Fruit fly (Drosophila melanogaster): ENCODE results near the gene CG43273.

CG43273 gene

DNA sequence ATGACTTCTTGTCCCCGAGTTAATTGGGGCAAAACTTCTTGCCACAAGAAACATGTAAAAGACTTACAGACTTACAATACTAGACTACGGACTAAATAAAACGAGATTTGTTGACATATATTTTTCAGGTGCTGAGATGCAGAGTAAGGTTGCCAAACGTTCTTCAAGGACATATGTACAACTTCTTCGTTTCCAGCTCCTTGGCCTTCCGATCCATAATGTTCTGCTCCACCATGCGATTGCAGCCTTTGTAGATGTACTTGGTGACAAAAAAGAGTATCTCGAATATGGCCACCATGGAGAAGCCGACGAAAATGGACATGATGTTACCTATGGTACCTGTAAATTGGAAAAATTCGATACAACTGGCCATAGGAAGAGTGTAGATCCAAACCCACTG lies 27.4 kb downstream of the CG43273 start, which contains the start of gene CAH4:
TSS of gene CAH4 (minus strand) at position 101 of the 400 bp plus-strand sequence.
- TF ChIP-seq Met (GFP tag; optimal IDR thresholded peaks at IDR 0.05) (no peak), CG31627 (GFP tag; optimal IDR thresholded peaks at IDR 0.05) (no peak), topi (GFP tag; optimal IDR thresholded peaks at IDR 0.05) (no peak), CG11762 (GFP tag; optimal IDR thresholded peaks at IDR 0.05; ENCODE audit: insufficient read depth) (no peak), acj6 (GFP tag; optimal IDR thresholded peaks at IDR 0.05) (no peak), Sox15 (GFP tag; optimal IDR thresholded peaks at IDR 0.05) (no peak), CG11902 (GFP tag; optimal IDR thresholded peaks at IDR 0.05) (no peak), Gug (GFP tag; IDR thresholded peaks at IDR 0.05) (no peak), achi (GFP tag; optimal IDR thresholded peaks at IDR 0.05) (no peak), CG6163 (GFP tag; IDR thresholded peaks at IDR 0.05) (no peak)

DNA sequence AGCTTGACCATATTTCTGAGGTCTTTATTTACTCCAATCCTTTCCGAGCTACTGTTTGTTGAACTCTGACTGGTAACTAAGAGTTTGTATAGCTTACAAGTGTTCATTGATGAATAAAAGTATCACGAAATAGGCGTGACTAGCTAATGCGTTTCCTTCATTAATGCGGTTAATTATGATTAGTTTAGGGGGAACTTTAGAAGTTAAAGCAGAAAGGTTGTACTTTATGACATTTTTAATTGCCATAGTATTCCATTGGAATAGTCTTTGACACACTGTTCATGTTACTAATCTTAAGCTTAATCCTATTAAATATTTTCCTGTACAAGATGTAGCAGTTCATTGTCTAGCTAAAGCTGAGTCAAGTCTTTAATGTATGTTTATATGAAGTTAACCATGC lies 29.6 kb downstream of the CG43273 start, which contains the start of gene ppk22:
TSS of gene ppk22 (minus strand) at position 101 of the 400 bp plus-strand sequence.
- TF ChIP-seq acj6 (GFP tag; optimal IDR thresholded peaks at IDR 0.05) (no peak), fd85E (GFP tag; optimal IDR thresholded peaks at IDR 0.05) (no peak), dac (GFP tag; optimal IDR thresholded peaks at IDR 0.05) (no peak), cyc (GFP tag; optimal IDR thresholded peaks at IDR 0.05) (no peak), Hr38 (GFP tag; optimal IDR thresholded peaks at IDR 0.05) (no peak), CG8632 (GFP tag; optimal IDR thresholded peaks at IDR 0.05) (no peak), Eip93F (GFP tag; optimal IDR thresholded peaks at IDR 0.05) (no peak), Met (GFP tag; optimal IDR thresholded peaks at IDR 0.05) (no peak), CG31627 (GFP tag; optimal IDR thresholded peaks at IDR 0.05) (no peak)

DNA sequence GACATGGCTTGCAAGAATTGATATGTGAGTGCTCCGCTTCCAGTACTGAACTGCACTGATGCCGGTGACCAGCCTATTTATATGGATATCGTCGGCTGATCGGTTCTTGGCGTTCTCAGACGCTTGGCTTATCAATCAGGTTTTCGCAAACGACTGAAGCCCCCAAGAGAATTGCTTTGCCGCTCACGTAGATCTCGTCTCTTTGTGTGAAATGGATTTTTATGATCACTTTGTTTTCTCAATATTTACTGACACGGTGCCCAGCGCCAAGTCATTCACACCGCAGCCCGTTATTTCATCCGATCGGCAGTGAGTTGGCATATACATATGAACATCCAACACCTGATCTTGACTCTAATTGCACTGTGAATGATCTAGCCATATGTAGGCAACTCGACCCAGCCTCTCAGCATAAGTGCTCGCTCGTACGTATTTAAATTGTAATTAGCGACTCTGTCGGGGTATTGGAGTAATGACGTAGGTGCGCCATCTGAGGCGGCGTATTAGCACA lies 30.3 kb downstream of the CG43273 start, which contains the start of gene CG13639:
TSS of gene CG13639 (minus strand) at position 51 of the 511 bp plus-strand sequence.
- TF ChIP-seq Eip78C (GFP tag) (peak; percentile 69), pdm3 (GFP tag; optimal IDR thresholded peaks at IDR 0.05) (no peak), CG6163 (GFP tag; IDR thresholded peaks at IDR 0.05) (0 out of 3 replicates have a peak, but pooled peaks have one; percentile 24), CG9139 (GFP tag; optimal IDR thresholded peaks at IDR 0.05) (peak; percentile 27), ss (GFP tag; optimal IDR thresholded peaks at IDR 0.05) (peak in 1 of 2 experiments; percentile 51), Hr39 (GFP tag; optimal IDR thresholded peaks at IDR 0.05) (no peak)

DNA sequence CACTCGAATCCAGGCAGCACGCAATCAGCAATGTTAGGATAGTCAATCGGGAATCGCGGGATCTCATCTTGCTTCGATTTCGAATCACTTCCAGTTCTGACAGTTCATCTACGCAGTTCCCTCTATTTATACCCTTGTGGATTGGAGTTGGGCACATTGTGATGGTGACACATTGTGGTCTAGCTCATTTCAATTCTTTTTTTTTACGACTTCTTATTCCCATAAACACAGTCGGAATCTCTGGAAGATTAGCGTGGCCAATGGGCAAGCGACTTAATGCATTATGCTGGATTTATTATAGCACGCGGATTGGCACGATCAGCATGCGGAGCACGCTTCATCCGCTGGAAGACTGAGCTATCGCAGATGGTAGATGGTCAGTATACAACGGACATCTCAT lies 32.0 kb downstream of the CG43273 start, which contains the start of gene CG13640:
TSS of gene CG13640 (minus strand) at position 101 of the 400 bp plus-strand sequence.
- TF ChIP-seq Gug (GFP tag; IDR thresholded peaks at IDR 0.05) (no peak), Blimp-1 (GFP tag; optimal IDR thresholded peaks at IDR 0.05) (no peak), acj6 (GFP tag; optimal IDR thresholded peaks at IDR 0.05) (no peak), salr (GFP tag; optimal IDR thresholded peaks at IDR 0.05) (no peak), Hr38 (GFP tag; optimal IDR thresholded peaks at IDR 0.05) (no peak), Hr39 (GFP tag; optimal IDR thresholded peaks at IDR 0.05) (no peak), OdsH (GFP tag; optimal IDR thresholded peaks at IDR 0.05) (no peak), CG8119 (GFP tag; IDR thresholded peaks at IDR 0.05) (no peak), CG15336 (GFP tag; IDR thresholded peaks at IDR 0.05) (no peak), fkh (GFP tag; optimal IDR thresholded peaks at IDR 0.05) (no peak)

DNA sequence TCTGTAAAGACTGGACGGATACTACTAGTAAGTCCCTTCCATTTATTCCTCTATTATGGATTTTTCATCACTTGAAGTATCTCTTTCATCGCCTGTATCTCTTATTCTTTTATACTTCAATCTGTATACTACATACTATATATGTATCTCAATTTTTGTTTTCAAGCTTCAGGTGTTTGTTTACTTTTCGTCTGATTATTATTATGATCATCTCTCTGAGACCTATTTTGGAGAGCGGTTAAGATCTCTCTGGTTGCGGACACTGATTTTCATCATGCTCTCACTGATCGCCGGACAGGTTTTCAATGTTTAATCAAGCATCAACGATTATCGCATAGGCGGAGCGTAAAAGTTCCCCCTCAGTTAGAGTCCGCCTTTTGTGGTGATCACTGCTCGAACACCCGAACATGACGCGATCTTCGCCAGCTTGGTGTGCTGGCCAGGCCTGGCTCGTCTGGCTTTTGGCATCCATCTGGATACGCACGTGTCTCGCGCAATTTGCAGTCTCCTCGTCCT lies 32.5 kb downstream of the CG43273 start, which contains the start of gene CG7016:
TSS of gene CG7016 (plus strand) at position 358 of the 516 bp plus-strand sequence.
- TF ChIP-seq CG11902 (GFP tag; optimal IDR thresholded peaks at IDR 0.05): no peak
- peak; percentile 50 for TF ChIP-seq svp (GFP tag)
- TF ChIP-seq vri (GFP tag; optimal IDR thresholded peaks at IDR 0.05): peak; percentile 48
- peak; percentile 31 for TF ChIP-seq fkh (GFP tag; optimal IDR thresholded peaks at IDR 0.05)

DNA sequence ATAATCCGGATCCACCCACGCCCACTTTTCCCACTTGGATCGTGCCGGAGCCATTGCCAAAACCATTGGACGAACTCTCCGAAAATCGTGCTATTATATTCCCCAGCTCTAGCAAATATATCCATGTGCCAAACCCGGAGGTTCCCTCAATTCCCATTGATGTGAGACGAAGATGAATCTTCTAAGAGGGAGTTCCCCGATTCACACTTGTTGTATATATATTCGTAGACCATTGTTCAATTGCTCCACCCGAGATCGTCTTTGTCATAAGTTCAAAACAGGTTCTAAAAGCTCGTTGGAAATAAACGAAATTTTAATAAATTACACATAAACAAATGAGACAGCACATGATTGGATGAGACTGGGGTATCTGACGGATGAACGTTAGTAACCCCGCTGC lies 33.8 kb downstream of the CG43273 start:
- TF ChIP-seq CG8119 (GFP tag; IDR thresholded peaks at IDR 0.05): no peak
- no peak for TF ChIP-seq CG31627 (GFP tag; optimal IDR thresholded peaks at IDR 0.05)
- no peak for TF ChIP-seq Eip93F (GFP tag; optimal IDR thresholded peaks at IDR 0.05)
- no peak for TF ChIP-seq Sox102F (GFP tag; optimal IDR thresholded peaks at IDR 0.05)
- TF ChIP-seq vri (GFP tag; optimal IDR thresholded peaks at IDR 0.05): no peak

Data from whole organism, prepupa.